Fruit fly (Drosophila melanogaster) whole organism, embryonic: ENCODE measurements around the gene stet.
A peak's percentile ranks its signal among the peaks of the same experiment; 100 is the strongest.

Experiments used
- Antp ChIP-seq: fragments of 200-800 bp; sonication (Bioruptor generic); optimal IDR thresholded peaks from 3 replicates; lab custom pipeline; 2016; ENCODE audit warnings: missing biosample characterization, missing genetic modification characterization
- Atf6 ChIP-seq: fragments of 200-800 bp; sonication (Bioruptor generic); IDR thresholded peaks from 2 replicates; pipeline ENCODE4 v1.3.6; 2022; ENCODE audit warnings: missing biosample characterization, missing genetic modification characterization
- Bgb ChIP-seq: fragments of 200-800 bp; sonication (Bioruptor generic); IDR thresholded peaks from 2 replicates; pipeline ENCODE4 v1.3.6; 2022; ENCODE audit warnings: missing biosample characterization, missing genetic modification characterization; ENCODE audit not compliant: partially characterized antibody
- Blimp-1 ChIP-seq: fragments of 200-800 bp; sonication (Bioruptor generic); optimal IDR thresholded peaks from 3 replicates; lab custom pipeline; 2018; ENCODE audit warnings: missing biosample characterization, missing genetic modification characterization, mild to moderate bottlenecking, moderate library complexity, missing genetic modification reagents
- CG11093 ChIP-seq: fragments of 200-800 bp; sonication (Bioruptor generic); IDR thresholded peaks from 3 replicates; pipeline ENCODE4 v1.3.6; 2022; ENCODE audit warnings: missing biosample characterization, missing genetic modification characterization
- CG11456 ChIP-seq: fragments of 200-800 bp; sonication (Bioruptor generic); IDR thresholded peaks from 3 replicates; pipeline ENCODE4 v1.3.6; 2022; ENCODE audit warnings: missing biosample characterization, missing genetic modification characterization
- CG11504 ChIP-seq: fragments of 200-800 bp; sonication (Bioruptor generic); optimal IDR thresholded peaks from 3 replicates; lab custom pipeline; 2019; ENCODE audit warnings: missing biosample characterization, mild to moderate bottlenecking, missing genetic modification characterization, moderate library complexity
- CG11560 ChIP-seq: fragments of 200-800 bp; sonication (Bioruptor generic); IDR thresholded peaks from 3 replicates; pipeline ENCODE4 v1.3.6; 2022; ENCODE audit warnings: missing biosample characterization, missing genetic modification characterization
- CG12155 ChIP-seq: fragments of 200-800 bp; sonication (Bioruptor generic); optimal IDR thresholded peaks from 3 replicates; lab custom pipeline; 2016; ENCODE audit warnings: missing biosample characterization, missing genetic modification characterization
- CG13287 ChIP-seq: fragments of 200-800 bp; sonication (Bioruptor generic); IDR thresholded peaks from 2 replicates; pipeline ENCODE4 v1.3.6; 2022; ENCODE audit warnings: missing biosample characterization, missing genetic modification characterization; ENCODE audit not compliant: partially characterized antibody
- CG13424 ChIP-seq: fragments of 200-800 bp; sonication (Bioruptor generic); optimal IDR thresholded peaks from 2 replicates; lab custom pipeline; 2019; ENCODE audit warnings: missing biosample characterization, mild to moderate bottlenecking, missing genetic modification characterization, moderate library complexity
- CG15601 ChIP-seq: fragments of 200-800 bp; sonication (Bioruptor generic); optimal IDR thresholded peaks from 3 replicates; lab custom pipeline; 2019; ENCODE audit warnings: missing biosample characterization, mild to moderate bottlenecking, missing genetic modification characterization, moderate library complexity
- CG1602 ChIP-seq: fragments of 200-800 bp; sonication (Bioruptor generic); optimal IDR thresholded peaks from 3 replicates; lab custom pipeline; 2016; ENCODE audit warnings: missing biosample characterization, missing genetic modification characterization
- CG17829 ChIP-seq: fragments of 200-800 bp; optimal IDR thresholded peaks from 2 replicates; lab custom pipeline; 2019; ENCODE audit warnings: missing biosample characterization, mild to moderate bottlenecking, missing genetic modification characterization, moderate library complexity
- CG2889 ChIP-seq: fragments of 200-800 bp; sonication (Bioruptor generic); IDR thresholded peaks from 3 replicates; pipeline ENCODE4 v1.3.6; 2022; ENCODE audit warnings: missing biosample characterization, missing genetic modification characterization
- CG32767 ChIP-seq: fragments of 200-800 bp; sonication (Bioruptor generic); IDR thresholded peaks from 2 replicates; pipeline ENCODE4 v1.3.6; 2022; ENCODE audit warnings: missing biosample characterization, missing genetic modification characterization
- CG33213 ChIP-seq: fragments of 200-800 bp; sonication (Bioruptor generic); optimal IDR thresholded peaks from 3 replicates; lab custom pipeline; 2016; ENCODE audit warnings: missing biosample characterization, missing genetic modification characterization
- CG4404 ChIP-seq: fragments of 200-800 bp; sonication (Bioruptor generic); IDR thresholded peaks from 2 replicates; pipeline ENCODE4 v1.3.6; 2022; ENCODE audit warnings: missing biosample characterization, missing genetic modification characterization
- CG6791 ChIP-seq: fragments of 200-800 bp; sonication (Bioruptor generic); IDR thresholded peaks from 3 replicates; pipeline ENCODE4 v1.3.6; 2022; ENCODE audit warnings: missing biosample characterization, missing genetic modification characterization; ENCODE audit not compliant: partially characterized antibody
- CG8924 ChIP-seq: fragments of 200-800 bp; optimal IDR thresholded peaks from 3 replicates; lab custom pipeline; 2019; ENCODE audit warnings: missing biosample characterization, mild to moderate bottlenecking, missing genetic modification characterization, moderate library complexity
- CG9932 ChIP-seq: fragments of 200-800 bp; sonication (Bioruptor generic); IDR thresholded peaks from 2 replicates; pipeline ENCODE4 v1.3.6; 2022; ENCODE audit warnings: missing biosample characterization, missing genetic modification characterization
- CoRest ChIP-seq: fragments of 200-800 bp; sonication (Bioruptor generic); optimal IDR thresholded peaks from 3 replicates; lab custom pipeline; 2018; ENCODE audit warnings: missing biosample characterization, mild to moderate bottlenecking, missing genetic modification characterization, moderate library complexity
- Deaf1 ChIP-seq: fragments of 200-800 bp; optimal IDR thresholded peaks from 3 replicates; lab custom pipeline; 2019; ENCODE audit warnings: missing biosample characterization, mild to moderate bottlenecking, missing genetic modification characterization, moderate library complexity
- Fer2 ChIP-seq: fragments of 200-800 bp; sonication (Bioruptor generic); optimal IDR thresholded peaks from 2 replicates; lab custom pipeline; 2018; ENCODE audit warnings: missing biosample characterization, mild to moderate bottlenecking, missing genetic modification characterization, moderate library complexity
- Hr78 ChIP-seq, 2 experiments: fragments of 200-800 bp in 1 of 2; fragments of >200 bp in 1 of 2; sonication (Bioruptor generic) in 1 of 2; optimal IDR thresholded peaks; 2 replicates each; lab custom pipeline; 2017 to 2019; ENCODE audit warnings: missing biosample characterization in 2 of 2, missing genetic modification characterization in 2 of 2, mild to moderate bottlenecking in 1 of 2, moderate library complexity in 1 of 2
- Lhr ChIP-seq: fragments of 200-800 bp; sonication (Bioruptor generic); optimal IDR thresholded peaks from 3 replicates; lab custom pipeline; 2017; ENCODE audit warnings: mild to moderate bottlenecking, missing biosample characterization, missing genetic modification reagents, missing genetic modification characterization
- Lim3 ChIP-seq: fragments of 200-800 bp; sonication (Bioruptor generic); IDR thresholded peaks from 2 replicates; pipeline ENCODE4 v1.3.6; 2022; ENCODE audit warnings: missing biosample characterization, missing genetic modification characterization
- Oli ChIP-seq: fragments of 200-800 bp; sonication (Bioruptor generic); optimal IDR thresholded peaks from 2 replicates; lab custom pipeline; 2018; ENCODE audit warnings: missing biosample characterization, mild to moderate bottlenecking, missing genetic modification characterization, moderate library complexity
- Side ChIP-seq: fragments of 200-800 bp; sonication (Bioruptor generic); optimal IDR thresholded peaks from 2 replicates; lab custom pipeline; 2016; ENCODE audit warnings: missing biosample characterization, missing genetic modification characterization
- Sox100B ChIP-seq: fragments of 200-800 bp; sonication (Bioruptor generic); optimal IDR thresholded peaks from 3 replicates; lab custom pipeline; 2018; ENCODE audit warnings: missing biosample characterization, mild to moderate bottlenecking, missing genetic modification characterization
- Sox102F ChIP-seq: fragments of 200-800 bp; sonication (Bioruptor generic); optimal IDR thresholded peaks from 2 replicates; lab custom pipeline; 2018; ENCODE audit warnings: missing biosample characterization, mild to moderate bottlenecking, missing genetic modification characterization, moderate library complexity
- abd-A ChIP-seq: fragments of 200-800 bp; sonication (Bioruptor generic); optimal IDR thresholded peaks from 3 replicates; lab custom pipeline; 2019; ENCODE audit warnings: missing biosample characterization, mild to moderate bottlenecking, missing genetic modification characterization, moderate library complexity
- amos ChIP-seq: fragments of 200-800 bp; sonication (Bioruptor generic); IDR thresholded peaks from 2 replicates; pipeline ENCODE4 v1.3.6; 2022; ENCODE audit warnings: missing biosample characterization, missing genetic modification characterization; ENCODE audit not compliant: partially characterized antibody
- bab2 ChIP-seq: fragments of 200-800 bp; sonication (Bioruptor generic); optimal IDR thresholded peaks from 2 replicates; lab custom pipeline; 2016; ENCODE audit warnings: missing biosample characterization, missing genetic modification characterization
- dan ChIP-seq: fragments of 200-800 bp; sonication (Bioruptor generic); IDR thresholded peaks from 2 replicates; pipeline ENCODE4 v1.3.6; 2022; ENCODE audit warnings: missing biosample characterization, missing genetic modification characterization
- disco-r ChIP-seq: fragments of 200-800 bp; sonication (Bioruptor generic); optimal IDR thresholded peaks from 2 replicates; lab custom pipeline; 2016; ENCODE audit warnings: missing biosample characterization, missing genetic modification characterization
- dysf ChIP-seq: fragments of 200-800 bp; sonication (Bioruptor generic); IDR thresholded peaks from 3 replicates; pipeline ENCODE4 v1.3.6; 2022; ENCODE audit warnings: missing biosample characterization, missing genetic modification characterization
- gcm2 ChIP-seq: fragments of 200-800 bp; sonication (Bioruptor generic); optimal IDR thresholded peaks from 2 replicates; lab custom pipeline; 2016; ENCODE audit warnings: missing biosample characterization, missing genetic modification characterization
- gfzf ChIP-seq: fragments of 200-800 bp; sonication (Bioruptor generic); optimal IDR thresholded peaks from 2 replicates; lab custom pipeline; 2016; ENCODE audit warnings: missing biosample characterization, mild to moderate bottlenecking, missing genetic modification characterization, moderate library complexity
- gsb-n ChIP-seq: fragments of 200-800 bp; sonication (Bioruptor generic); optimal IDR thresholded peaks from 3 replicates; lab custom pipeline; 2018; ENCODE audit warnings: missing biosample characterization, mild to moderate bottlenecking, missing genetic modification characterization
- gt ChIP-seq: fragments of 200-800 bp; sonication (Bioruptor generic); IDR thresholded peaks from 2 replicates; pipeline ENCODE4 v1.3.6; 2022; ENCODE audit warnings: missing biosample characterization, missing genetic modification characterization
- nau ChIP-seq: fragments of 200-800 bp; sonication (Bioruptor generic); optimal IDR thresholded peaks from 3 replicates; lab custom pipeline; 2017; ENCODE audit warnings: missing biosample characterization, mild to moderate bottlenecking, missing genetic modification characterization, missing genetic modification reagents
- org-1 ChIP-seq: fragments of 200-800 bp; sonication (Bioruptor generic); optimal IDR thresholded peaks from 2 replicates; lab custom pipeline; 2017; ENCODE audit warnings: missing biosample characterization, missing genetic modification characterization
- pnt ChIP-seq: fragments of 200-800 bp; sonication (Bioruptor generic); optimal IDR thresholded peaks from 3 replicates; lab custom pipeline; 2016; ENCODE audit warnings: missing biosample characterization, missing genetic modification characterization
- sna ChIP-seq: fragments of 200-800 bp; sonication (Bioruptor generic); IDR thresholded peaks from 2 replicates; pipeline ENCODE4 v1.3.6; 2022; ENCODE audit warnings: missing biosample characterization, missing genetic modification characterization; ENCODE audit not compliant: partially characterized antibody
- sr ChIP-seq: fragments of 200-800 bp; sonication (Bioruptor generic); IDR thresholded peaks from 3 replicates; pipeline ENCODE4 v1.3.6; 2022; ENCODE audit warnings: missing biosample characterization, missing genetic modification characterization
- sug ChIP-seq: fragments of 200-800 bp; optimal IDR thresholded peaks from 2 replicates; lab custom pipeline; 2019; ENCODE audit warnings: missing biosample characterization, mild to moderate bottlenecking, missing genetic modification characterization, moderate library complexity
- unpg ChIP-seq: fragments of 200-800 bp; sonication (Bioruptor generic); optimal IDR thresholded peaks from 3 replicates; lab custom pipeline; 2018; ENCODE audit warnings: missing biosample characterization, mild to moderate bottlenecking, missing genetic modification characterization, moderate library complexity
- usp ChIP-seq: fragments of >200 bp; optimal IDR thresholded peaks from 2 replicates; lab custom pipeline; 2017; ENCODE audit warnings: missing biosample characterization, missing genetic modification characterization

The stet gene

dm6 chr3L:1533699-1534431, 44.5 kb upstream of the stet start, which contains the start of gene Iml1 (continued):
- TF ChIP-seq Side (GFP tag; lab: Kevin White, UChicago), result no peak
- no peak for TF ChIP-seq gcm2
- TF ChIP-seq Lim3 (GFP tag; lab: Robert Waterston, UW), result no peak
- no peak for TF ChIP-seq Sox100B (GFP tag; lab: Kevin White, UChicago)
- TF ChIP-seq CG12155 (GFP tag; lab: Kevin White, UChicago), result no peak
- TF ChIP-seq Sox102F, result no peak
- no peak for TF ChIP-seq Deaf1 (tag; lab: Kevin White, UChicago)
- TF ChIP-seq CG6791 (GFP tag; lab: Robert Waterston, UW), result no peak
- peak; percentile 58 for TF ChIP-seq gfzf
- peak; percentile 53; the same call in 2 of the 3 replicates for TF ChIP-seq dysf (GFP tag; lab: Robert Waterston, UW)
- TF ChIP-seq Hr78 (GFP tag; optimal IDR thresholded peaks at IDR 0.05; lab: Kevin White, UChicago), result no peak
- peak; percentile 79 for TF ChIP-seq CG9932
- TF ChIP-seq amos, result no peak
- no peak for TF ChIP-seq bab2 (GFP tag; lab: Kevin White, UChicago)
- TF ChIP-seq Oli (tag; lab: Kevin White, UChicago), result peak; percentile 11
- TF ChIP-seq Fer2 (tag; lab: Kevin White, UChicago), result no peak
- peak; percentile 60 for TF ChIP-seq CG8924 (tag; lab: Kevin White, UChicago)
- TF ChIP-seq CG11093, result no peak
- peak; percentile 25; the same call in 1 of the 2 replicates for TF ChIP-seq CG13287 (GFP tag; lab: Robert Waterston, UW)
- peak; percentile 33; the same call in 1 of the 2 replicates for TF ChIP-seq Atf6 (GFP tag; lab: Robert Waterston, UW)
- TF ChIP-seq CG4404, result peak; percentile 41; the same call in 1 of the 2 replicates
- TF ChIP-seq CG13424 (tag; lab: Kevin White, UChicago), result peak; percentile 30
- peak; percentile 40 for TF ChIP-seq Antp (GFP tag; lab: Kevin White, UChicago)
- no peak for TF ChIP-seq usp (GFP tag; lab: Kevin White, UChicago)
- TF ChIP-seq CG2889 (GFP tag; lab: Robert Waterston, UW), result 0 out of 3 replicates have a peak, but pooled peaks have one; percentile 12
- peak; percentile 1 for TF ChIP-seq pnt (GFP tag; lab: Kevin White, UChicago)
- no peak for TF ChIP-seq dan
- TF ChIP-seq Lhr (GFP tag; lab: Kevin White, UChicago), result no peak
- no peak for TF ChIP-seq sug (tag; lab: Kevin White, UChicago)
- TF ChIP-seq CoRest, result no peak
- peak; percentile 58 for TF ChIP-seq CG17829 (tag; lab: Kevin White, UChicago)
- no peak for TF ChIP-seq CG33213 (GFP tag; lab: Kevin White, UChicago)
- no peak for TF ChIP-seq Blimp-1
- no peak for TF ChIP-seq sr
- TF ChIP-seq CG11504 (tag; lab: Kevin White, UChicago), result no peak
- no peak for TF ChIP-seq abd-A (tag; lab: Kevin White, UChicago)
- TF ChIP-seq CG15601 (tag; lab: Kevin White, UChicago), result no peak
- no peak for TF ChIP-seq gt (GFP tag; lab: Robert Waterston, UW)
- TF ChIP-seq gsb-n, result no peak
- no peak for TF ChIP-seq sna (GFP tag; lab: Robert Waterston, UW)
- no peak for TF ChIP-seq unpg (GFP tag; lab: Kevin White, UChicago)
- TF ChIP-seq CG11456, result peak; percentile 72
- no peak for TF ChIP-seq org-1
- TF ChIP-seq CG32767 (GFP tag; lab: Robert Waterston, UW), result no peak
- no peak for TF ChIP-seq nau
- no peak for TF ChIP-seq disco-r (GFP tag; lab: Kevin White, UChicago)
- TF ChIP-seq CG11560 (tag; lab: Robert Waterston, UW), result peak; percentile 21; the same call in 1 of the 3 replicates
- no peak for TF ChIP-seq Bgb (GFP tag; lab: Robert Waterston, UW)
- TF ChIP-seq CG1602 (GFP tag; lab: Kevin White, UChicago), result peak; percentile 12
